Worm (Caenorhabditis elegans): ENCODE data around the gene sre-28.

ce11 chrV:9983529-9983928 is 39.3 kb downstream of the sre-28 start:
- no peak for TF ChIP-seq ceh-9 (tag; optimal IDR thresholded peaks at IDR 0.05)
- TF ChIP-seq ets-4 (tag; optimal IDR thresholded peaks at IDR 0.05), result no peak
- no peak for TF ChIP-seq ama-1 (optimal IDR thresholded peaks at IDR 0.05)
- no peak for TF ChIP-seq elt-2 (tag; optimal IDR thresholded peaks at IDR 0.05)
- TF ChIP-seq ahr-1 (tag; optimal IDR thresholded peaks at IDR 0.05), result no peak
- TF ChIP-seq unc-86 (tag; optimal IDR thresholded peaks at IDR 0.05), result no peak
- TF ChIP-seq eyg-1 (tag; optimal IDR thresholded peaks at IDR 0.05), result no peak
- TF ChIP-seq nfya-1 (tag; optimal IDR thresholded peaks at IDR 0.05), result no peak
- TF ChIP-seq nhr-11 (tag; optimal IDR thresholded peaks at IDR 0.05), result no peak
- no peak for TF ChIP-seq hlh-30 (tag; optimal IDR thresholded peaks at IDR 0.05; ENCODE audit: insufficient read depth)
- TF ChIP-seq hlh-13 (GFP tag; optimal IDR thresholded peaks at IDR 0.05), result no peak
